Worm (Caenorhabditis elegans) whole organism, L3 larva: ENCODE data around the gene ula-1.
A peak's percentile ranks its signal among the peaks of the same experiment; 100 is the strongest.

ENCODE experiments used
- ZK546.5 ChIP-seq: sonication (generic microtip); optimal IDR thresholded peaks from 2 replicates; lab custom pipeline; 2017; ENCODE audit warnings: missing biosample characterization, missing genetic modification characterization
- aly-2 ChIP-seq: fragments of 150-350 bp; optimal IDR thresholded peaks from 2 replicates; lab custom pipeline; 2014; ENCODE audit warnings: missing biosample characterization, missing genetic modification characterization
- eor-1 ChIP-seq, 2 experiments: fragments of 150-350 bp; optimal IDR thresholded peaks; 2 replicates each; lab custom pipeline; 2014 to 2018; ENCODE audit warnings: missing biosample characterization in 2 of 2, missing genetic modification characterization in 2 of 2
- lin-15B ChIP-seq: fragments of 150-350 bp; optimal IDR thresholded peaks from 2 replicates; lab custom pipeline; 2014; ENCODE audit warnings: missing biosample characterization, missing genetic modification characterization
- mdl-1 ChIP-seq: fragments of 150-350 bp; optimal IDR thresholded peaks from 2 replicates; lab custom pipeline; 2014; ENCODE audit warnings: missing biosample characterization, missing genetic modification characterization
- nhr-11 ChIP-seq: fragments of 150-350 bp; optimal IDR thresholded peaks from 2 replicates; lab custom pipeline; 2014; ENCODE audit warnings: missing biosample characterization, missing genetic modification characterization
- nhr-12 ChIP-seq: fragments of 150-350 bp; optimal IDR thresholded peaks from 2 replicates; lab custom pipeline; 2014; ENCODE audit warnings: missing biosample characterization, missing genetic modification characterization
- snpc-4 ChIP-seq: fragments of 150-350 bp; optimal IDR thresholded peaks from 2 replicates; lab custom pipeline; 2014; ENCODE audit warnings: missing biosample characterization, missing genetic modification characterization
- unc-39 ChIP-seq: sonication (generic microtip); optimal IDR thresholded peaks from 4 replicates; lab custom pipeline; 2017; ENCODE audit warnings: missing biosample characterization, missing genetic modification characterization
- ztf-4 ChIP-seq: fragments of 150-350 bp; optimal IDR thresholded peaks from 2 replicates; lab custom pipeline; 2014; ENCODE audit warnings: missing biosample characterization, missing genetic modification characterization

DNA sequence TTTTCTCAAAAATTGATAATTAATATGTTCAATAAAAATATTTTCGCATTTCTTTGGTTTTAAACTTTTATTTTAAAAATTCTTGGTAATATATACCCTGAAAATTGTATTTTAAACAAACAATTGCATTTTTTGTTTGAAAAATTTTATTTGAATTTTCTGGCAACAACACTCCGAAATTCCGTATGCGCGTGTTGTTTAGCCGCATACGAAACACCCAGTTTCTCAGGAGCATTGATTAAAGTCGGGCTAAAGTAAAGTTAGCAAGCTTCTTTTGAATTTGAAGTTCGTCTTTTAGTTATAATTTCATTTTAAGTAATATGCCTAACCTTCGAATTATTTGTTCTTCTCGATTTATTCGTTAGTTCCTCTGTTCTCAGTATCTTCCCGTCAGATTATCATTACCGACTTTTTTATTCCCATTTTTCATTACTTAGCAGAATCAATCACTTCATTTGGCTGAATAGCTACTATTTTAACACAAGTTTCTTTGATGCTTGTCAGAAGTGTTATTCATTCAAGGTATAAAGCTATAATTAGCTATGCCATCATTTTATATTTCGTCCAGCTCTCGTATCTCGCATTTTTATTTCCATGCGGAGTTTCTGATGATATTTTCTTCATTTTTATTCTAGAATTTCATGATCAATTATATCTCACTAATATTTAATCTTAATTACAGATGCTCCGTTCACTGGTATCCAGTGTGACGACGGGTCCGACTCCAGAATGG is 14.9 kb upstream of the ula-1 start, which contains the start of gene mrps-18C:
- no peak for TF ChIP-seq nhr-12 (tag; lab: Kevin White, UChicago)
- TF ChIP-seq ZK546.5 (tag; lab: Kevin White, UChicago): no peak
- TF ChIP-seq lin-15B (tag; lab: Kevin White, UChicago): peak; percentile 55
- no peak for TF ChIP-seq unc-39 (tag; lab: Kevin White, UChicago)
- TF ChIP-seq nhr-11 (tag; lab: Kevin White, UChicago): no peak
- TF ChIP-seq eor-1 (tag; optimal IDR thresholded peaks at IDR 0.05; lab: Kevin White, UChicago): no peak
- no peak for TF ChIP-seq ztf-4 (tag; lab: Kevin White, UChicago)
- TF ChIP-seq snpc-4 (tag; lab: Kevin White, UChicago): no peak
- no peak for TF ChIP-seq aly-2 (tag; lab: Kevin White, UChicago)
- TF ChIP-seq mdl-1 (tag; lab: Kevin White, UChicago): no peak
